Worm (Caenorhabditis elegans) whole organism, L3 larva: ENCODE measurements around the gene snr-4.

Source experiments
- ZK546.5 ChIP-seq: sonication (generic microtip); optimal IDR thresholded peaks from 2 replicates; lab custom pipeline; 2017; ENCODE audit warnings: missing biosample characterization, missing genetic modification characterization
- egl-27 ChIP-seq: sonication (generic microtip); optimal IDR thresholded peaks from 4 replicates; lab custom pipeline; 2017; ENCODE audit warnings: missing biosample characterization, missing genetic modification reagents, missing genetic modification characterization
- elt-1 ChIP-seq: fragments of 150-350 bp; optimal IDR thresholded peaks from 2 replicates; lab custom pipeline; 2014; ENCODE audit warnings: missing biosample characterization, missing genetic modification characterization
- fos-1 ChIP-seq: fragments of 150-350 bp; optimal IDR thresholded peaks from 2 replicates; lab custom pipeline; 2014; ENCODE audit warnings: missing biosample characterization, missing genetic modification characterization
- lin-15B ChIP-seq: fragments of 150-350 bp; optimal IDR thresholded peaks from 2 replicates; lab custom pipeline; 2014; ENCODE audit warnings: missing biosample characterization, missing genetic modification characterization
- lin-39 ChIP-seq: fragments of 150-350 bp; optimal IDR thresholded peaks from 2 replicates; lab custom pipeline; 2018; ENCODE audit warnings: missing biosample characterization, missing genetic modification reagents, missing genetic modification characterization
- mml-1 ChIP-seq: fragments of 150-350 bp; sonication (generic microtip); optimal IDR thresholded peaks from 3 replicates; lab custom pipeline; 2014; ENCODE audit warnings: missing biosample characterization, missing genetic modification characterization
- nfya-1 ChIP-seq: sonication (generic microtip); optimal IDR thresholded peaks from 2 replicates; lab custom pipeline; 2017; ENCODE audit warnings: missing genetic modification characterization, mild to moderate bottlenecking, missing compliant biosample characterization, antibody characterized with exemption, moderate library complexity; ENCODE audit not compliant: insufficient read depth
- nhr-76 ChIP-seq: fragments of 150-350 bp; sonication (generic microtip); optimal IDR thresholded peaks from 5 replicates; lab custom pipeline; 2014; ENCODE audit warnings: missing biosample characterization, missing genetic modification characterization
- skn-1 ChIP-seq: fragments of 150-350 bp; optimal IDR thresholded peaks from 2 replicates; lab custom pipeline; 2014; ENCODE audit warnings: missing biosample characterization, missing genetic modification characterization
- unc-39 ChIP-seq: sonication (generic microtip); optimal IDR thresholded peaks from 4 replicates; lab custom pipeline; 2017; ENCODE audit warnings: missing biosample characterization, missing genetic modification characterization
- unc-62 ChIP-seq: fragments of 150-350 bp; sonication (generic microtip); optimal IDR thresholded peaks from 4 replicates; lab custom pipeline; 2014; ENCODE audit warnings: missing biosample characterization, missing genetic modification reagents, missing genetic modification characterization
- zag-1 ChIP-seq: fragments of 150-350 bp; optimal IDR thresholded peaks from 2 replicates; lab custom pipeline; 2014; ENCODE audit warnings: missing biosample characterization, missing genetic modification characterization

ce11 chrV:11989861-11990260, 10.3 kb upstream of the snr-4 start:
- TF ChIP-seq unc-62 (no peak), elt-1 (no peak), nfya-1 (tag; lab: Kevin White, UChicago) (no peak), ZK546.5 (tag; lab: Kevin White, UChicago) (no peak), fos-1 (no peak), nhr-76 (tag; lab: Kevin White, UChicago) (no peak), lin-15B (tag; lab: Kevin White, UChicago) (no peak), zag-1 (no peak), lin-39 (tag; lab: Kevin White, UChicago) (no peak), egl-27 (tag; lab: Kevin White, UChicago) (no peak), skn-1 (no peak), unc-39 (tag; lab: Kevin White, UChicago) (no peak), mml-1 (no peak)
